Worm (Caenorhabditis elegans): Measurements from ENCODE around the gene Y16E11A.4.

Y16E11A.4 gene

DNA sequence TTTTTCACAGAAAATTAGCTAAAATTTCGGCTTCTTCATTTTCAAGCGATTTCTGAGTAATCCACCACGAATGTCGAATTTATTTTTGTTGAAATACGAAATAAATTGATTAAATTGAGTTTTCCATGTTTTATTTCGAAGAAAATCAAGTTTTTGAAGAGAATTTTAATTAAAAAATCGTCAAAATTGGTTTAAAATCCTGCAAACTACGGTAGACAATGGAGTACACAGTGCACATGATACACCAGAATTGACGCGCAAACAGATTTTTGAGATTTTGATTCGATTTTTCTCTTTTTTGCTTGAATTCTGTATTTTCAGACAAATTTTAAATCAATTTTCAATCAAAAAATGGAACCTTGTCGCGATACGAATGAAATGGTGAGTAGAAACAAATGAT is 46.2 kb downstream of the Y16E11A.4 start, which contains the start of gene F59H6.14:
Gene F59H6.14 (plus strand): TSS at position 301 of the 400 bp plus-strand sequence.
- no peak for TF ChIP-seq blmp-1 (tag; optimal IDR thresholded peaks at IDR 0.05)
- no peak for TF ChIP-seq swsn-7 (tag; optimal IDR thresholded peaks at IDR 0.05)
- no peak for TF ChIP-seq ztf-11 (tag; optimal IDR thresholded peaks at IDR 0.05)
- TF ChIP-seq pqm-1 (tag; optimal IDR thresholded peaks at IDR 0.05), result no peak
- TF ChIP-seq mef-2 (tag; optimal IDR thresholded peaks at IDR 0.05), result no peak
- TF ChIP-seq unc-30 (tag; optimal IDR thresholded peaks at IDR 0.05), result no peak
- TF ChIP-seq aly-2 (tag; optimal IDR thresholded peaks at IDR 0.05), result no peak
- no peak for TF ChIP-seq hpl-2 (GFP tag; optimal IDR thresholded peaks at IDR 0.05)
- no peak for TF ChIP-seq alr-1 (tag; optimal IDR thresholded peaks at IDR 0.05; ENCODE audit: borderline replicate concordance)
- TF ChIP-seq isw-1 (GFP tag; IDR thresholded peaks at IDR 0.05), result no peak

Measured in whole organism, L1 larva.